Fruit fly (Drosophila melanogaster) whole organism, adult: ENCODE data around the gene stai.

Experiments used
- CG11617 ChIP-seq: fragments of 200-800 bp; sonication (Bioruptor generic); optimal IDR thresholded peaks from 2 replicates; lab custom pipeline; 2017; ENCODE audit warnings: mild to moderate bottlenecking, missing biosample characterization, missing genetic modification reagents, missing genetic modification characterization
- CG12768 ChIP-seq: fragments of 200-800 bp; sonication (Bioruptor generic); optimal IDR thresholded peaks from 2 replicates; lab custom pipeline; 2017; ENCODE audit warnings: missing biosample characterization, missing genetic modification characterization, mild to moderate bottlenecking, moderate library complexity, missing genetic modification reagents
- CG14711 ChIP-seq: fragments of 200-800 bp; sonication (Bioruptor generic); optimal IDR thresholded peaks from 2 replicates; lab custom pipeline; 2018; ENCODE audit warnings: missing biosample characterization, mild to moderate bottlenecking, missing genetic modification characterization, moderate library complexity
- CG1620 ChIP-seq: fragments of 200-800 bp; sonication (Bioruptor generic); optimal IDR thresholded peaks from 2 replicates; lab custom pipeline; 2016; ENCODE audit warnings: missing biosample characterization, missing genetic modification characterization
- CG33017 ChIP-seq: fragments of 200-800 bp; sonication (Bioruptor generic); optimal IDR thresholded peaks from 2 replicates; lab custom pipeline; 2018; ENCODE audit warnings: missing biosample characterization, mild to moderate bottlenecking, missing genetic modification characterization, moderate library complexity
- CG5204 ChIP-seq: fragments of 200-800 bp; sonication (Bioruptor generic); optimal IDR thresholded peaks from 2 replicates; lab custom pipeline; 2016; ENCODE audit warnings: missing biosample characterization, missing genetic modification characterization
- CG7045 ChIP-seq: fragments of 200-800 bp; sonication (Bioruptor generic); optimal IDR thresholded peaks from 2 replicates; lab custom pipeline; 2017; ENCODE audit warnings: missing biosample characterization, mild to moderate bottlenecking, missing genetic modification characterization
- CG7101 ChIP-seq: fragments of 200-800 bp; sonication (Bioruptor generic); optimal IDR thresholded peaks from 2 replicates; lab custom pipeline; 2018; ENCODE audit warnings: missing biosample characterization, mild to moderate bottlenecking, missing genetic modification characterization, moderate library complexity
- Clk ChIP-seq: fragments of 200-800 bp; sonication (Bioruptor generic); optimal IDR thresholded peaks from 2 replicates; lab custom pipeline; 2017; ENCODE audit warnings: missing biosample characterization, missing genetic modification characterization
- Crg-1 ChIP-seq: fragments of 200-800 bp; sonication (Bioruptor generic); optimal IDR thresholded peaks from 2 replicates; lab custom pipeline; 2016; ENCODE audit warnings: missing biosample characterization, missing genetic modification characterization
- Hr96 ChIP-seq: fragments of 200-800 bp; sonication (Bioruptor generic); optimal IDR thresholded peaks from 2 replicates; lab custom pipeline; 2016; ENCODE audit warnings: missing biosample characterization, missing genetic modification characterization
- Mnt ChIP-seq: fragments of 200-800 bp; sonication (Bioruptor generic); optimal IDR thresholded peaks from 2 replicates; lab custom pipeline; 2016; ENCODE audit warnings: missing biosample characterization, mild to moderate bottlenecking, missing genetic modification characterization
- bab1 ChIP-seq: fragments of 200-800 bp; sonication (Bioruptor generic); optimal IDR thresholded peaks from 3 replicates; lab custom pipeline; 2019; ENCODE audit warnings: missing biosample characterization, mild to moderate bottlenecking, missing genetic modification characterization, moderate library complexity
- cic ChIP-seq: fragments of 200-800 bp; sonication (Bioruptor generic); optimal IDR thresholded peaks from 2 replicates; lab custom pipeline; 2017; ENCODE audit warnings: missing biosample characterization, mild to moderate bottlenecking, missing genetic modification characterization, moderate library complexity
- cnc ChIP-seq, 2 experiments: fragments of >200 bp; optimal IDR thresholded peaks; 2 replicates each; lab custom pipeline; 2017
- kay ChIP-seq: fragments of 200-800 bp; sonication (Bioruptor generic); peaks from one replicate; lab custom pipeline; 2016; ENCODE audit warnings: missing biosample characterization, missing genetic modification characterization, borderline replicate concordance
- ovo ChIP-seq: fragments of 200-800 bp; sonication (Bioruptor generic); optimal IDR thresholded peaks from 2 replicates; lab custom pipeline; 2016; ENCODE audit warnings: missing biosample characterization, missing genetic modification characterization
- pad ChIP-seq: fragments of 200-800 bp; sonication (Bioruptor generic); optimal IDR thresholded peaks from 3 replicates; lab custom pipeline; 2017; ENCODE audit warnings: missing biosample characterization, missing genetic modification characterization, mild to moderate bottlenecking, moderate library complexity, missing genetic modification reagents
- tj ChIP-seq: fragments of 200-800 bp; sonication (Bioruptor generic); optimal IDR thresholded peaks from 3 replicates; lab custom pipeline; 2017; ENCODE audit warnings: missing biosample characterization, mild to moderate bottlenecking, missing genetic modification characterization, moderate library complexity
- toe ChIP-seq: fragments of 200-800 bp; sonication (Bioruptor generic); optimal IDR thresholded peaks from 2 replicates; lab custom pipeline; 2016; ENCODE audit warnings: missing biosample characterization, missing genetic modification characterization

stai gene

dm6 chr2L:6075345-6075744 is 24.8 kb upstream of the stai start:
- TF ChIP-seq toe (no peak), kay (GFP tag; lab: Kevin White, UChicago) (no peak), CG7101 (tag; lab: Kevin White, UChicago) (no peak), CG11617 (GFP tag; lab: Kevin White, UChicago) (no peak), CG12768 (GFP tag; lab: Kevin White, UChicago) (no peak), Hr96 (no peak), tj (GFP tag; lab: Kevin White, UChicago) (no peak), bab1 (GFP tag; lab: Kevin White, UChicago) (no peak), Clk (GFP tag; lab: Kevin White, UChicago) (no peak), cnc (optimal IDR thresholded peaks at IDR 0.05; lab: Kevin White, UChicago) (no peak), CG7045 (no peak)

- no peak for TF ChIP-seq Clk (GFP tag; lab: Kevin White, UChicago)
- TF ChIP-seq toe = no peak
- no peak for TF ChIP-seq Hr96
- no peak for TF ChIP-seq CG12768 (GFP tag; lab: Kevin White, UChicago)
- TF ChIP-seq CG33017 (tag; lab: Kevin White, UChicago) = no peak
- no peak for TF ChIP-seq cnc (optimal IDR thresholded peaks at IDR 0.05; lab: Kevin White, UChicago)
- TF ChIP-seq CG7045 = no peak
- TF ChIP-seq cic (GFP tag; lab: Kevin White, UChicago) = no peak
- no peak for TF ChIP-seq CG11617 (GFP tag; lab: Kevin White, UChicago)
- TF ChIP-seq CG5204 (GFP tag; lab: Kevin White, UChicago) = no peak
- TF ChIP-seq kay (GFP tag; lab: Kevin White, UChicago) = no peak
- TF ChIP-seq CG7101 (tag; lab: Kevin White, UChicago) = no peak
- TF ChIP-seq ovo (GFP tag; lab: Kevin White, UChicago) = no peak
- TF ChIP-seq pad = no peak
- TF ChIP-seq Crg-1 (GFP tag; lab: Kevin White, UChicago) = no peak
- TF ChIP-seq Mnt (GFP tag; lab: Kevin White, UChicago) = no peak
- no peak for TF ChIP-seq tj (GFP tag; lab: Kevin White, UChicago)
- TF ChIP-seq bab1 (GFP tag; lab: Kevin White, UChicago) = no peak
- no peak for TF ChIP-seq CG14711 (tag; lab: Kevin White, UChicago)
Measured at dm6 chr2L:6076143-6076542, 24.0 kb upstream of the stai start.

- TF ChIP-seq Hr96 = no peak
- TF ChIP-seq CG14711 (tag; lab: Kevin White, UChicago) = no peak
- TF ChIP-seq CG7045 = no peak
- TF ChIP-seq CG12768 (GFP tag; lab: Kevin White, UChicago) = no peak
- no peak for TF ChIP-seq bab1 (GFP tag; lab: Kevin White, UChicago)
- TF ChIP-seq CG1620 (GFP tag; lab: Kevin White, UChicago) = no peak
- TF ChIP-seq toe = no peak
- TF ChIP-seq Clk (GFP tag; lab: Kevin White, UChicago) = no peak
- no peak for TF ChIP-seq cic (GFP tag; lab: Kevin White, UChicago)
- no peak for TF ChIP-seq tj (GFP tag; lab: Kevin White, UChicago)
- TF ChIP-seq Mnt (GFP tag; lab: Kevin White, UChicago) = no peak
- no peak for TF ChIP-seq Crg-1 (GFP tag; lab: Kevin White, UChicago)
- TF ChIP-seq CG11617 (GFP tag; lab: Kevin White, UChicago) = no peak
- TF ChIP-seq CG33017 (tag; lab: Kevin White, UChicago) = no peak
- TF ChIP-seq ovo (GFP tag; lab: Kevin White, UChicago) = no peak
- TF ChIP-seq CG5204 (GFP tag; lab: Kevin White, UChicago) = no peak
Measured at dm6 chr2L:6076829-6077364, 23.3 kb upstream of the stai start.

dm6 chr2L:6077632-6078031 is 22.5 kb upstream of the stai start:
- TF ChIP-seq kay (GFP tag; lab: Kevin White, UChicago) (peak; percentile 98), Crg-1 (GFP tag; lab: Kevin White, UChicago) (no peak)

dm6 chr2L:6078757-6079351 is 21.3 kb upstream of the stai start:
- peak; percentile 55 for TF ChIP-seq CG33017 (tag; lab: Kevin White, UChicago)
- peak; percentile 13 for TF ChIP-seq CG7045
- peak; percentile 31 for TF ChIP-seq CG1620 (GFP tag; lab: Kevin White, UChicago)
- TF ChIP-seq cic (GFP tag; lab: Kevin White, UChicago) = peak; percentile 100
- peak; percentile 88 for TF ChIP-seq ovo (GFP tag; lab: Kevin White, UChicago)
- TF ChIP-seq Mnt (GFP tag; lab: Kevin White, UChicago) = peak; percentile 99
- peak in 1 of 2 experiments; percentile 90 for TF ChIP-seq cnc (optimal IDR thresholded peaks at IDR 0.05; lab: Kevin White, UChicago)
- peak; percentile 86 for TF ChIP-seq pad
- no peak for TF ChIP-seq CG5204 (GFP tag; lab: Kevin White, UChicago)
- TF ChIP-seq Clk (GFP tag; lab: Kevin White, UChicago) = peak; percentile 91
- peak; percentile 18 for TF ChIP-seq CG14711 (tag; lab: Kevin White, UChicago)
- TF ChIP-seq Crg-1 (GFP tag; lab: Kevin White, UChicago) = peak; percentile 81
- peak; percentile 91 for TF ChIP-seq CG12768 (GFP tag; lab: Kevin White, UChicago)
- TF ChIP-seq bab1 (GFP tag; lab: Kevin White, UChicago) = peak; percentile 5
- TF ChIP-seq kay (GFP tag; lab: Kevin White, UChicago) = peak; percentile 99
- TF ChIP-seq Hr96 = no peak
- peak; percentile 100 for TF ChIP-seq tj (GFP tag; lab: Kevin White, UChicago)
- TF ChIP-seq CG11617 (GFP tag; lab: Kevin White, UChicago) = peak; percentile 48
- peak; percentile 68 for TF ChIP-seq toe
- peak; percentile 40 for TF ChIP-seq CG7101 (tag; lab: Kevin White, UChicago)
